Fruit fly (Drosophila melanogaster) whole organism, embryonic: ENCODE measurements around the gene COX7AL2.

ENCODE experiments used
- Adf1 ChIP-seq: fragments of 200-800 bp; sonication (Bioruptor generic); IDR thresholded peaks from 2 replicates; pipeline ENCODE4 v1.3.6; 2022; ENCODE audit warnings: missing biosample characterization, missing genetic modification characterization
- Asciz ChIP-seq: fragments of 200-800 bp; sonication (Bioruptor generic); optimal IDR thresholded peaks from 2 replicates; lab custom pipeline; 2017; ENCODE audit warnings: missing biosample characterization, mild to moderate bottlenecking, missing genetic modification characterization, missing genetic modification reagents
- CG11093 ChIP-seq: fragments of 200-800 bp; sonication (Bioruptor generic); IDR thresholded peaks from 3 replicates; pipeline ENCODE4 v1.3.6; 2022; ENCODE audit warnings: missing biosample characterization, missing genetic modification characterization
- CG11504 ChIP-seq: fragments of 200-800 bp; sonication (Bioruptor generic); optimal IDR thresholded peaks from 3 replicates; lab custom pipeline; 2019; ENCODE audit warnings: missing biosample characterization, mild to moderate bottlenecking, missing genetic modification characterization, moderate library complexity
- CG12299 ChIP-seq: fragments of 200-800 bp; sonication (Bioruptor generic); optimal IDR thresholded peaks from 2 replicates; lab custom pipeline; 2018; ENCODE audit warnings: missing biosample characterization, mild to moderate bottlenecking, missing genetic modification characterization
- CG12769 ChIP-seq: fragments of 200-800 bp; sonication (Bioruptor generic); optimal IDR thresholded peaks from 2 replicates; lab custom pipeline; 2019; ENCODE audit warnings: missing biosample characterization, mild to moderate bottlenecking, missing genetic modification characterization, moderate library complexity
- CG13894 ChIP-seq: fragments of 200-800 bp; sonication (Bioruptor generic); optimal IDR thresholded peaks from 3 replicates; lab custom pipeline; 2018; ENCODE audit warnings: missing biosample characterization, mild to moderate bottlenecking, missing genetic modification characterization, moderate library complexity
- CG15514 ChIP-seq: fragments of 200-800 bp; sonication (Bioruptor generic); optimal IDR thresholded peaks from 3 replicates; lab custom pipeline; 2017; ENCODE audit warnings: missing biosample characterization, missing genetic modification characterization, mild to moderate bottlenecking, moderate library complexity, missing genetic modification reagents
- CG2129 ChIP-seq: fragments of 200-800 bp; sonication (Bioruptor generic); IDR thresholded peaks from 2 replicates; pipeline ENCODE4 v1.3.6; 2022; ENCODE audit warnings: missing biosample characterization, missing genetic modification characterization; ENCODE audit not compliant: partially characterized antibody
- CG30431 ChIP-seq: fragments of 200-800 bp; sonication (Bioruptor generic); optimal IDR thresholded peaks from 2 replicates; lab custom pipeline; 2017; ENCODE audit warnings: missing biosample characterization, missing genetic modification characterization
- CG34422 ChIP-seq: fragments of 200-800 bp; sonication (Bioruptor generic); IDR thresholded peaks from 3 replicates; pipeline ENCODE4 v1.3.6; 2022; ENCODE audit warnings: missing biosample characterization, missing genetic modification characterization
- CG4707 ChIP-seq: fragments of 200-800 bp; sonication (Bioruptor generic); optimal IDR thresholded peaks from 2 replicates; lab custom pipeline; 2018; ENCODE audit warnings: missing biosample characterization, mild to moderate bottlenecking, missing genetic modification characterization, moderate library complexity
- CG5180 ChIP-seq: fragments of 200-800 bp; sonication (Bioruptor generic); optimal IDR thresholded peaks from 3 replicates; lab custom pipeline; 2017; ENCODE audit warnings: missing biosample characterization, missing genetic modification characterization, mild to moderate bottlenecking, moderate library complexity, missing genetic modification reagents
- CG6683 ChIP-seq: fragments of 200-800 bp; sonication (Bioruptor generic); optimal IDR thresholded peaks from 2 replicates; lab custom pipeline; 2017; ENCODE audit warnings: missing biosample characterization, mild to moderate bottlenecking, missing genetic modification characterization, missing genetic modification reagents
- CG8944 ChIP-seq: fragments of 200-800 bp; sonication (Bioruptor generic); optimal IDR thresholded peaks from 3 replicates; lab custom pipeline; 2016; ENCODE audit warnings: missing biosample characterization, missing genetic modification characterization
- CoRest ChIP-seq: fragments of 200-800 bp; sonication (Bioruptor generic); optimal IDR thresholded peaks from 3 replicates; lab custom pipeline; 2018; ENCODE audit warnings: missing biosample characterization, mild to moderate bottlenecking, missing genetic modification characterization, moderate library complexity
- Deaf1 ChIP-seq: fragments of 200-800 bp; optimal IDR thresholded peaks from 3 replicates; lab custom pipeline; 2019; ENCODE audit warnings: missing biosample characterization, mild to moderate bottlenecking, missing genetic modification characterization, moderate library complexity
- Dfd ChIP-seq, 2 experiments: fragments of >200 bp; optimal IDR thresholded peaks; 2 replicates each; lab custom pipeline; 2017; ENCODE audit warnings: missing biosample characterization in 2 of 2, missing genetic modification characterization in 2 of 2
- Doc3 ChIP-seq: fragments of 200-800 bp; sonication (Bioruptor generic); IDR thresholded peaks from 3 replicates; pipeline ENCODE4 v1.3.6; 2022; ENCODE audit warnings: missing biosample characterization, missing genetic modification characterization; ENCODE audit not compliant: partially characterized antibody
- Dref ChIP-seq: fragments of 200-800 bp; sonication (Bioruptor generic); IDR thresholded peaks from 2 replicates; pipeline ENCODE4 v1.3.6; 2022; ENCODE audit warnings: missing biosample characterization, missing genetic modification characterization
- GATAe ChIP-seq: fragments of 200-800 bp; sonication (Bioruptor generic); conservative IDR thresholded peaks from 2 replicates; pipeline ENCODE4 v1.3.6; 2022; ENCODE audit warnings: missing biosample characterization, missing genetic modification characterization
- H2.0 ChIP-seq: fragments of 200-800 bp; sonication (Bioruptor generic); IDR thresholded peaks from 2 replicates; pipeline ENCODE4 v1.3.6; 2022; ENCODE audit warnings: missing biosample characterization, missing genetic modification characterization
- HLH3B ChIP-seq: fragments of 200-800 bp; sonication (Bioruptor generic); IDR thresholded peaks from 2 replicates; pipeline ENCODE4 v1.3.6; 2022; ENCODE audit warnings: missing biosample characterization, missing genetic modification characterization
- Hsf ChIP-seq: fragments of 200-800 bp; sonication (Bioruptor generic); optimal IDR thresholded peaks from 3 replicates; lab custom pipeline; 2016; ENCODE audit warnings: missing biosample characterization, missing genetic modification characterization
- Med ChIP-seq: fragments of 200-800 bp; sonication (Bioruptor generic); peaks from one replicate; lab custom pipeline; 2016; ENCODE audit warnings: missing biosample characterization, missing genetic modification characterization, mild to moderate bottlenecking, inconsistent platforms, moderate library complexity
- Nf-YA ChIP-seq: fragments of 200-800 bp; sonication (Bioruptor generic); IDR thresholded peaks from 2 replicates; pipeline ENCODE4 v1.3.6; 2022; ENCODE audit warnings: missing biosample characterization, missing genetic modification characterization
- NfI ChIP-seq: fragments of 200-800 bp; sonication (Bioruptor generic); optimal IDR thresholded peaks from 3 replicates; lab custom pipeline; 2018; ENCODE audit warnings: missing biosample characterization, mild to moderate bottlenecking, missing genetic modification characterization, moderate library complexity
- Ptx1 ChIP-seq: fragments of 200-800 bp; sonication (Bioruptor generic); IDR thresholded peaks from 2 replicates; pipeline ENCODE4 v1.3.6; 2022; ENCODE audit warnings: missing biosample characterization, missing genetic modification characterization
- Vsx1 ChIP-seq: fragments of 200-800 bp; sonication (Bioruptor generic); optimal IDR thresholded peaks from 2 replicates; lab custom pipeline; 2017; ENCODE audit warnings: missing biosample characterization, mild to moderate bottlenecking, missing genetic modification characterization, missing genetic modification reagents
- ara ChIP-seq: fragments of 200-800 bp; sonication (Bioruptor generic); IDR thresholded peaks from 2 replicates; pipeline ENCODE4 v1.3.6; 2022; ENCODE audit warnings: missing biosample characterization, missing genetic modification characterization
- br ChIP-seq: fragments of >200 bp; optimal IDR thresholded peaks from 2 replicates; lab custom pipeline; 2017
- dmrt11E ChIP-seq: fragments of 200-800 bp; sonication (Bioruptor generic); optimal IDR thresholded peaks from 3 replicates; lab custom pipeline; 2018; ENCODE audit warnings: missing biosample characterization, mild to moderate bottlenecking, missing genetic modification characterization, moderate library complexity
- dpn ChIP-seq, 2 experiments: fragments of 200-800 bp; sonication (Bioruptor generic); optimal IDR thresholded peaks; 3 replicates each; lab custom pipeline; 2016; ENCODE audit warnings: missing biosample characterization in 2 of 2, missing genetic modification characterization in 2 of 2
- exex ChIP-seq: fragments of 200-800 bp; sonication (Bioruptor generic); optimal IDR thresholded peaks from 4 replicates; lab custom pipeline; 2018; ENCODE audit warnings: missing biosample characterization, mild to moderate bottlenecking, missing genetic modification characterization, moderate library complexity
- ftz-f1 ChIP-seq: fragments of 200-800 bp; sonication (Bioruptor generic); optimal IDR thresholded peaks from 2 replicates; lab custom pipeline; 2016; ENCODE audit warnings: missing biosample characterization, missing genetic modification characterization
- hb ChIP-seq: fragments of 200-800 bp; sonication (Bioruptor generic); IDR thresholded peaks from 3 replicates; pipeline ENCODE4 v1.3.6; 2022; ENCODE audit warnings: missing biosample characterization, missing genetic modification characterization; ENCODE audit not compliant: partially characterized antibody
- insv ChIP-seq, 2 experiments: fragments of 200-800 bp; sonication (Bioruptor generic); optimal IDR thresholded peaks; 3 replicates each; lab custom pipeline; 2016 to 2018; ENCODE audit warnings: missing biosample characterization in 2 of 2, missing genetic modification characterization in 2 of 2
- klu ChIP-seq: fragments of 200-800 bp; sonication (Bioruptor generic); IDR thresholded peaks from 2 replicates; pipeline ENCODE4 v1.3.6; 2022; ENCODE audit warnings: missing biosample characterization, missing genetic modification characterization
- lab ChIP-seq: fragments of 200-800 bp; sonication (Bioruptor generic); optimal IDR thresholded peaks from 3 replicates; lab custom pipeline; 2017; ENCODE audit warnings: missing biosample characterization, missing genetic modification characterization, mild to moderate bottlenecking, moderate library complexity, missing genetic modification reagents
- nom ChIP-seq: fragments of 200-800 bp; sonication (Bioruptor generic); optimal IDR thresholded peaks from 2 replicates; lab custom pipeline; 2017; ENCODE audit warnings: missing biosample characterization, missing genetic modification characterization, mild to moderate bottlenecking, moderate library complexity, missing genetic modification reagents
- pita ChIP-seq: fragments of 200-800 bp; sonication (Bioruptor generic); optimal IDR thresholded peaks from 2 replicates; lab custom pipeline; 2017; ENCODE audit warnings: missing biosample characterization, mild to moderate bottlenecking, missing genetic modification characterization
- sd ChIP-seq: fragments of 200-800 bp; sonication (Bioruptor generic); optimal IDR thresholded peaks from 3 replicates; lab custom pipeline; 2018; ENCODE audit warnings: missing biosample characterization, mild to moderate bottlenecking, missing genetic modification characterization, moderate library complexity
- sob ChIP-seq: fragments of 200-800 bp; sonication (Bioruptor generic); IDR thresholded peaks from 2 replicates; pipeline ENCODE4 v1.3.6; 2022; ENCODE audit warnings: missing biosample characterization, missing genetic modification characterization
- stwl ChIP-seq: fragments of 200-800 bp; sonication (Bioruptor generic); optimal IDR thresholded peaks from 3 replicates; lab custom pipeline; 2018; ENCODE audit warnings: missing biosample characterization, mild to moderate bottlenecking, missing genetic modification characterization, moderate library complexity
- sug ChIP-seq: fragments of 200-800 bp; optimal IDR thresholded peaks from 2 replicates; lab custom pipeline; 2019; ENCODE audit warnings: missing biosample characterization, mild to moderate bottlenecking, missing genetic modification characterization, moderate library complexity
- tll ChIP-seq, 2 experiments: fragments of 200-800 bp in 1 of 2; fragments of >200 bp in 1 of 2; sonication (Bioruptor generic) in 1 of 2; optimal IDR thresholded peaks; 2 replicates each; lab custom pipeline; 2017 to 2019; ENCODE audit warnings: missing biosample characterization in 2 of 2, missing genetic modification characterization in 2 of 2, mild to moderate bottlenecking in 1 of 2, moderate library complexity in 1 of 2
- vnd ChIP-seq: fragments of 200-800 bp; sonication (Bioruptor generic); IDR thresholded peaks from 3 replicates; pipeline ENCODE4 v1.3.6; 2022; ENCODE audit warnings: missing biosample characterization, missing genetic modification characterization; ENCODE audit not compliant: partially characterized antibody
- zen ChIP-seq: fragments of 200-800 bp; sonication (Bioruptor generic); optimal IDR thresholded peaks from 3 replicates; lab custom pipeline; 2018; ENCODE audit warnings: missing biosample characterization, mild to moderate bottlenecking, missing genetic modification characterization, moderate library complexity

The COX7AL2 gene

DNA sequence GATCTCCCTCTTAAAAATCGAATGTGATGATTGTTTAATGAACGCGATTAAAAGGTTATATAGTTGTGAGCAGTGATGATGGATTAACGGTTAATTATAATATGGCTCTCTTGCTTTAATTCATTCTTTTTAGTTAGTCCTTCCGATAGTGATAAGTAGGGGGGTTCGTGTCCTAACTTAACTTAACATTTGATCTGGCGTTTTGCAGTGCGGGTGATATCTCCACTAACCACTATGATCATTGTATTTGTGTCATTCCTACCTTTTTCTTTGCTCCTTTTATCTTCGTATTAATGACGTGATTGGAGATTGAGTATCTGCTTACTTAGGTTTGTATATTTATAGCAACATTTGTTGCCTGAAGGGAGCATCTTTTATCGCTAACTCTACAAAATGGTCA lies 2.4 kb downstream of the COX7AL2 start:
- TF ChIP-seq lab (GFP tag; lab: Kevin White, UChicago) (no peak), insv (GFP tag; optimal IDR thresholded peaks at IDR 0.05; lab: Kevin White, UChicago) (peak in 1 of 2 experiments; percentile 53), klu (GFP tag; lab: Robert Waterston, UW) (no peak), pita (GFP tag; lab: Kevin White, UChicago) (peak; percentile 37), CG2129 (GFP tag; lab: Robert Waterston, UW) (no peak), zen (peak; percentile 16)
- TF ChIP-seq, all 482 proteins: peak for 3

- TF ChIP-seq H2.0 (GFP tag; lab: Robert Waterston, UW) (no peak), HLH3B (no peak), ara (GFP tag; lab: Robert Waterston, UW) (no peak), sd (peak; percentile 22), CG34422 (no peak), CG12299 (tag; lab: Kevin White, UChicago) (no peak), Vsx1 (GFP tag; lab: Kevin White, UChicago) (no peak), hb (GFP tag; lab: Robert Waterston, UW) (no peak), dmrt11E (tag; lab: Kevin White, UChicago) (no peak), exex (tag; lab: Kevin White, UChicago) (peak; percentile 19), ftz-f1 (GFP tag; lab: Kevin White, UChicago) (peak; percentile 10), zen (no peak), sug (tag; lab: Kevin White, UChicago) (peak; percentile 14), stwl (no peak), CG6683 (GFP tag; lab: Kevin White, UChicago) (no peak), br (lab: Kevin White, UChicago) (no peak), Doc3 (GFP tag; lab: Robert Waterston, UW) (no peak), Asciz (GFP tag; lab: Kevin White, UChicago) (no peak), sob (GFP tag; lab: Robert Waterston, UW) (no peak), CG30431 (GFP tag; lab: Kevin White, UChicago) (no peak), Deaf1 (peak; percentile 12), Med (GFP tag; lab: Kevin White, UChicago) (peak; percentile 77), Ptx1 (no peak), CG11093 (GFP tag; lab: Robert Waterston, UW) (no peak), CG12769 (tag; lab: Kevin White, UChicago) (peak; percentile 22), CG13894 (tag; lab: Kevin White, UChicago) (peak; percentile 66), Nf-YA (GFP tag; lab: Robert Waterston, UW) (no peak), CG15514 (GFP tag; lab: Kevin White, UChicago) (no peak), nom (GFP tag; lab: Kevin White, UChicago) (no peak), CoRest (tag; lab: Kevin White, UChicago) (no peak)
Measured at dm6 chr2L:2194305-2194828, 3.3 kb downstream of the COX7AL2 start.

dm6 chr2L:2193357-2193780 lies 4.3 kb downstream of the COX7AL2 start:
- TF ChIP-seq NfI (GFP tag; lab: Kevin White, UChicago) (peak; percentile 44), CG8944 (no peak), Hsf (peak; percentile 9), Dref (GFP tag; lab: Robert Waterston, UW) (no peak), lab (GFP tag; lab: Kevin White, UChicago) (peak; percentile 76), CG11504 (tag; lab: Kevin White, UChicago) (peak; percentile 35), tll (GFP tag; optimal IDR thresholded peaks at IDR 0.05; lab: Kevin White, UChicago) (no peak), CG4707 (GFP tag; lab: Kevin White, UChicago) (no peak), Dfd (GFP tag; optimal IDR thresholded peaks at IDR 0.05; lab: Kevin White, UChicago) (no peak), CG5180 (GFP tag; lab: Kevin White, UChicago) (peak; percentile 56), vnd (GFP tag; lab: Robert Waterston, UW) (no peak), Adf1 (GFP tag; lab: Robert Waterston, UW) (no peak), dpn (GFP tag; optimal IDR thresholded peaks at IDR 0.05; lab: Kevin White, UChicago) (peak in 1 of 2 experiments; percentile 52), GATAe (no peak), CG30431 (GFP tag; lab: Kevin White, UChicago) (no peak)
